Fruit fly (Drosophila melanogaster) whole organism, embryonic: ENCODE data around the gene Trf.
A peak's percentile ranks its signal among the peaks of the same experiment; 100 is the strongest.

Experiments
- CG11247 ChIP-seq: fragments of 200-800 bp; sonication (Bioruptor generic); IDR thresholded peaks from 2 replicates; pipeline ENCODE4 v1.3.6; 2022; ENCODE audit warnings: missing biosample characterization, missing genetic modification characterization
- CG11398 ChIP-seq: fragments of 200-800 bp; sonication (Bioruptor generic); optimal IDR thresholded peaks from 2 replicates; lab custom pipeline; 2016; ENCODE audit warnings: missing biosample characterization, missing genetic modification characterization
- CG12299 ChIP-seq: fragments of 200-800 bp; sonication (Bioruptor generic); optimal IDR thresholded peaks from 2 replicates; lab custom pipeline; 2018; ENCODE audit warnings: missing biosample characterization, mild to moderate bottlenecking, missing genetic modification characterization
- CG12391 ChIP-seq: fragments of 200-800 bp; sonication (Bioruptor generic); optimal IDR thresholded peaks from 3 replicates; lab custom pipeline; 2018; ENCODE audit warnings: missing biosample characterization, mild to moderate bottlenecking, missing genetic modification characterization, moderate library complexity
- CG13287 ChIP-seq: fragments of 200-800 bp; sonication (Bioruptor generic); IDR thresholded peaks from 2 replicates; pipeline ENCODE4 v1.3.6; 2022; ENCODE audit warnings: missing biosample characterization, missing genetic modification characterization; ENCODE audit not compliant: partially characterized antibody
- CG17361 ChIP-seq: fragments of 200-800 bp; sonication (Bioruptor generic); IDR thresholded peaks from 3 replicates; pipeline ENCODE4 v1.3.6; 2022; ENCODE audit warnings: missing biosample characterization, missing genetic modification characterization
- CG2116 ChIP-seq: fragments of 200-800 bp; sonication (Bioruptor generic); optimal IDR thresholded peaks from 3 replicates; lab custom pipeline; 2018; ENCODE audit warnings: missing biosample characterization, mild to moderate bottlenecking, missing genetic modification characterization
- CG30403 ChIP-seq: fragments of 200-800 bp; sonication (Bioruptor generic); optimal IDR thresholded peaks from 3 replicates; lab custom pipeline; 2016; ENCODE audit warnings: missing biosample characterization, missing genetic modification characterization
- CG3407 ChIP-seq: fragments of 200-800 bp; sonication (Bioruptor generic); optimal IDR thresholded peaks from 2 replicates; lab custom pipeline; 2018; ENCODE audit warnings: missing biosample characterization, mild to moderate bottlenecking, missing genetic modification characterization
- CG3995 ChIP-seq: fragments of 200-800 bp; sonication (Bioruptor generic); optimal IDR thresholded peaks from 3 replicates; lab custom pipeline; 2016; ENCODE audit warnings: missing biosample characterization, missing genetic modification characterization
- CG4404 ChIP-seq: fragments of 200-800 bp; sonication (Bioruptor generic); IDR thresholded peaks from 2 replicates; pipeline ENCODE4 v1.3.6; 2022; ENCODE audit warnings: missing biosample characterization, missing genetic modification characterization
- CG4617 ChIP-seq: fragments of 200-800 bp; sonication (Bioruptor generic); optimal IDR thresholded peaks from 3 replicates; lab custom pipeline; 2016; ENCODE audit warnings: missing biosample characterization, missing genetic modification characterization, borderline replicate concordance
- CG4707 ChIP-seq: fragments of 200-800 bp; sonication (Bioruptor generic); optimal IDR thresholded peaks from 2 replicates; lab custom pipeline; 2018; ENCODE audit warnings: missing biosample characterization, mild to moderate bottlenecking, missing genetic modification characterization, moderate library complexity
- CG7372 ChIP-seq: fragments of 200-800 bp; sonication (Bioruptor generic); IDR thresholded peaks from 2 replicates; pipeline ENCODE4 v1.3.6; 2022; ENCODE audit warnings: missing biosample characterization, missing genetic modification characterization
- CG7745 ChIP-seq: fragments of 200-800 bp; sonication (Bioruptor generic); optimal IDR thresholded peaks from 2 replicates; lab custom pipeline; 2018; ENCODE audit warnings: missing biosample characterization, mild to moderate bottlenecking, missing genetic modification characterization, moderate library complexity
- CG8944 ChIP-seq: fragments of 200-800 bp; sonication (Bioruptor generic); optimal IDR thresholded peaks from 3 replicates; lab custom pipeline; 2016; ENCODE audit warnings: missing biosample characterization, missing genetic modification characterization
- D19A ChIP-seq: fragments of 200-800 bp; optimal IDR thresholded peaks from 3 replicates; lab custom pipeline; 2019; ENCODE audit warnings: missing biosample characterization, mild to moderate bottlenecking, missing genetic modification characterization, moderate library complexity
- Doc2 ChIP-seq: fragments of 200-800 bp; sonication (Bioruptor generic); IDR thresholded peaks from 2 replicates; pipeline ENCODE4 v1.3.6; 2022; ENCODE audit warnings: missing biosample characterization, missing genetic modification characterization
- Ets65A ChIP-seq: fragments of 200-800 bp; sonication (Bioruptor generic); peaks from one replicate; lab custom pipeline; 2016; ENCODE audit warnings: missing biosample characterization, missing genetic modification characterization
- Fer2 ChIP-seq: fragments of 200-800 bp; sonication (Bioruptor generic); optimal IDR thresholded peaks from 2 replicates; lab custom pipeline; 2018; ENCODE audit warnings: missing biosample characterization, mild to moderate bottlenecking, missing genetic modification characterization, moderate library complexity
- HLHmδ ChIP-seq: fragments of 200-800 bp; sonication (Bioruptor generic); optimal IDR thresholded peaks from 2 replicates; lab custom pipeline; 2018; ENCODE audit warnings: missing biosample characterization, mild to moderate bottlenecking, missing genetic modification characterization, moderate library complexity
- Hand ChIP-seq: fragments of 200-800 bp; sonication (Bioruptor generic); optimal IDR thresholded peaks from 2 replicates; lab custom pipeline; 2017; ENCODE audit warnings: mild to moderate bottlenecking, missing biosample characterization, missing genetic modification reagents, missing genetic modification characterization
- Lpt ChIP-seq: fragments of >200 bp; optimal IDR thresholded peaks from 2 replicates; lab custom pipeline; 2018; ENCODE audit warnings: missing biosample characterization, missing genetic modification characterization
- Opbp ChIP-seq: fragments of 200-800 bp; sonication (Bioruptor generic); IDR thresholded peaks from 3 replicates; pipeline ENCODE4 v1.3.6; 2022; ENCODE audit warnings: missing biosample characterization, missing genetic modification characterization; ENCODE audit not compliant: partially characterized antibody
- Optix ChIP-seq: fragments of 200-800 bp; sonication (Bioruptor generic); IDR thresholded peaks from 3 replicates; pipeline ENCODE4 v1.3.6; 2022; ENCODE audit warnings: missing biosample characterization, missing genetic modification characterization
- Scr ChIP-seq: fragments of 200-800 bp; sonication (Bioruptor generic); IDR thresholded peaks from 2 replicates; pipeline ENCODE4 v1.3.6; 2022; ENCODE audit warnings: missing biosample characterization, missing genetic modification characterization; ENCODE audit not compliant: partially characterized antibody
- Side ChIP-seq: fragments of 200-800 bp; sonication (Bioruptor generic); optimal IDR thresholded peaks from 2 replicates; lab custom pipeline; 2016; ENCODE audit warnings: missing biosample characterization, missing genetic modification characterization
- Six4 ChIP-seq: fragments of 200-800 bp; sonication (Bioruptor generic); optimal IDR thresholded peaks from 2 replicates; lab custom pipeline; 2016; ENCODE audit warnings: missing biosample characterization, missing genetic modification characterization
- Spps ChIP-seq: fragments of 200-800 bp; sonication (Bioruptor generic); optimal IDR thresholded peaks from 2 replicates; lab custom pipeline; 2018; ENCODE audit warnings: missing biosample characterization, mild to moderate bottlenecking, missing genetic modification characterization
- TFAM ChIP-seq: fragments of 200-800 bp; sonication (Bioruptor generic); optimal IDR thresholded peaks from 2 replicates; lab custom pipeline; 2017; ENCODE audit warnings: missing biosample characterization, missing genetic modification characterization, inconsistent platforms
- ase ChIP-seq: fragments of 200-800 bp; sonication (Bioruptor generic); IDR thresholded peaks from 3 replicates; pipeline ENCODE4 v1.3.6; 2022; ENCODE audit warnings: missing biosample characterization, missing genetic modification characterization
- bbx ChIP-seq: fragments of 200-800 bp; sonication (Bioruptor generic); IDR thresholded peaks from 2 replicates; pipeline ENCODE4 v1.3.6; 2022; ENCODE audit warnings: missing biosample characterization, missing genetic modification characterization; ENCODE audit not compliant: partially characterized antibody
- chm ChIP-seq: fragments of 200-800 bp; sonication (Bioruptor generic); IDR thresholded peaks from 2 replicates; pipeline ENCODE4 v1.3.6; 2022; ENCODE audit warnings: missing biosample characterization, missing genetic modification characterization
- dan ChIP-seq: fragments of 200-800 bp; sonication (Bioruptor generic); IDR thresholded peaks from 2 replicates; pipeline ENCODE4 v1.3.6; 2022; ENCODE audit warnings: missing biosample characterization, missing genetic modification characterization
- dati ChIP-seq: fragments of 200-800 bp; sonication (Bioruptor generic); IDR thresholded peaks from 2 replicates; pipeline ENCODE4 v1.3.6; 2022; ENCODE audit warnings: missing biosample characterization, missing genetic modification characterization
- fu2 ChIP-seq: fragments of 200-800 bp; sonication (Bioruptor generic); optimal IDR thresholded peaks from 2 replicates; lab custom pipeline; 2016; ENCODE audit warnings: missing biosample characterization, missing genetic modification characterization
- gsb ChIP-seq: fragments of 200-800 bp; sonication (Bioruptor generic); IDR thresholded peaks from 2 replicates; pipeline ENCODE4 v1.3.6; 2022; ENCODE audit warnings: missing biosample characterization, missing genetic modification characterization
- hb ChIP-seq: fragments of 200-800 bp; sonication (Bioruptor generic); IDR thresholded peaks from 3 replicates; pipeline ENCODE4 v1.3.6; 2022; ENCODE audit warnings: missing biosample characterization, missing genetic modification characterization; ENCODE audit not compliant: partially characterized antibody
- hbn ChIP-seq: fragments of 200-800 bp; sonication (Bioruptor generic); IDR thresholded peaks from 2 replicates; pipeline ENCODE4 v1.3.6; 2022; ENCODE audit warnings: missing biosample characterization, missing genetic modification characterization; ENCODE audit not compliant: partially characterized antibody
- hth ChIP-seq: fragments of >200 bp; optimal IDR thresholded peaks from 2 replicates; lab custom pipeline; 2017; ENCODE audit warnings: inconsistent platforms
- ind ChIP-seq: fragments of 200-800 bp; sonication (Bioruptor generic); optimal IDR thresholded peaks from 3 replicates; lab custom pipeline; 2016; ENCODE audit warnings: missing biosample characterization, missing genetic modification characterization
- lmd ChIP-seq: fragments of 200-800 bp; sonication (Bioruptor generic); IDR thresholded peaks from 2 replicates; pipeline ENCODE4 v1.3.6; 2022; ENCODE audit warnings: missing biosample characterization, missing genetic modification characterization
- lov ChIP-seq, 2 experiments: fragments of 200-800 bp in 1 of 2; fragments of >200 bp in 1 of 2; sonication (Bioruptor generic) in 1 of 2; IDR thresholded peaks in 1 of 2; optimal IDR thresholded peaks in 1 of 2; 2 replicates in 1 of 2; 3 replicates in 1 of 2; pipeline versions ENCODE4 v1.3.6 to Lab custom; 2017 to 2022; ENCODE audit warnings: missing biosample characterization in 1 of 2, missing genetic modification characterization in 1 of 2
- mld ChIP-seq: fragments of 200-800 bp; sonication (Bioruptor generic); IDR thresholded peaks from 3 replicates; pipeline ENCODE4 v1.3.6; 2022; ENCODE audit warnings: missing biosample characterization, missing genetic modification characterization; ENCODE audit not compliant: partially characterized antibody
- onecut ChIP-seq: fragments of 200-800 bp; sonication (Bioruptor generic); IDR thresholded peaks from 2 replicates; pipeline ENCODE4 v1.3.6; 2022; ENCODE audit warnings: missing biosample characterization, missing genetic modification characterization
- otp ChIP-seq: fragments of 200-800 bp; sonication (Bioruptor generic); IDR thresholded peaks from 3 replicates; pipeline ENCODE4, ENCODE4 v1.3.6; 2022; ENCODE audit warnings: missing biosample characterization, missing genetic modification characterization
- p53 ChIP-seq: fragments of 200-800 bp; sonication (Bioruptor generic); optimal IDR thresholded peaks from 2 replicates; lab custom pipeline; 2016; ENCODE audit warnings: missing biosample characterization, missing genetic modification characterization
- pum ChIP-seq: fragments of 200-800 bp; sonication (Bioruptor generic); optimal IDR thresholded peaks from 2 replicates; lab custom pipeline; 2016; ENCODE audit warnings: missing biosample characterization, missing genetic modification characterization
- ranshi ChIP-seq: fragments of 200-800 bp; sonication (Bioruptor generic); IDR thresholded peaks from 2 replicates; pipeline ENCODE4 v1.3.6; 2022; ENCODE audit warnings: missing biosample characterization, missing genetic modification characterization
- shn ChIP-seq: fragments of 200-800 bp; sonication (Bioruptor generic); optimal IDR thresholded peaks from 3 replicates; lab custom pipeline; 2016; ENCODE audit warnings: missing biosample characterization, missing genetic modification characterization
- tll ChIP-seq, 2 experiments: fragments of 200-800 bp in 1 of 2; fragments of >200 bp in 1 of 2; sonication (Bioruptor generic) in 1 of 2; optimal IDR thresholded peaks; 2 replicates each; lab custom pipeline; 2017 to 2019; ENCODE audit warnings: missing biosample characterization in 2 of 2, missing genetic modification characterization in 2 of 2, mild to moderate bottlenecking in 1 of 2, moderate library complexity in 1 of 2
- tx ChIP-seq: fragments of 200-800 bp; sonication (Bioruptor generic); optimal IDR thresholded peaks from 2 replicates; lab custom pipeline; 2016; ENCODE audit warnings: missing biosample characterization, missing genetic modification characterization

The Trf gene

DNA sequence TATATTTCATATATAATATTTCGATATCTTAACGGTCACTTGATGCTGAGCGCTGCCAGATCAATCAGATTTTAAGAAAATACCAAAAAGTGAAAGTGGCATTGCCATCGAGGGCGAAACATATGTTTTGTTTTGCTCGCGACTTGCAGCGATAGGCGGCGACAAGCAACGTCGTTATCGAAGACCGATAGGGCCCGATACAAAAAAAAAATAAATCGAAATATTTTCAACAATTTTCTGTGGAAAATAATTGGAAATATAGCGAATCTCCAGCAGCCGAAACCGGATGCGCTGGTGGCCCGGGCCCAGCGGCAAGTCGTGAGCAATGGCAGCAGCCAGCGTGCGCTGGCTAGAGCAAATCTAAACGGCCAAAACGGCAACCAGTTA, 29.4 kb upstream of the Trf start, which contains the start of gene Megf8 (continued):
- no peak for TF ChIP-seq CG12299 (tag; lab: Kevin White, UChicago)
- TF ChIP-seq CG7745 (tag; lab: Kevin White, UChicago): no peak
- no peak for TF ChIP-seq Doc2
- no peak for TF ChIP-seq Lpt
- no peak for TF ChIP-seq otp
- TF ChIP-seq ranshi (GFP tag; lab: Robert Waterston, UW): no peak
- TF ChIP-seq CG17361 (GFP tag; lab: Robert Waterston, UW): no peak
- no peak for TF ChIP-seq CG2116 (GFP tag; lab: Kevin White, UChicago)
- TF ChIP-seq hb (GFP tag; lab: Robert Waterston, UW): no peak; the same call in 1 of the 3 replicates
- TF ChIP-seq CG4707 (GFP tag; lab: Kevin White, UChicago): no peak
- TF ChIP-seq pum: no peak
- TF ChIP-seq CG4617 (GFP tag; lab: Kevin White, UChicago): peak; percentile 35
- no peak for TF ChIP-seq Ets65A (GFP tag; lab: Kevin White, UChicago)
- peak; percentile 47; the same call in 1 of the 3 replicates for TF ChIP-seq mld
- TF ChIP-seq CG13287 (GFP tag; lab: Robert Waterston, UW): peak; percentile 60
- no peak for TF ChIP-seq Hand (GFP tag; lab: Kevin White, UChicago)
- TF ChIP-seq chm (GFP tag; lab: Robert Waterston, UW): no peak
- TF ChIP-seq gsb (GFP tag; lab: Robert Waterston, UW): no peak
- TF ChIP-seq dati: no peak
- TF ChIP-seq p53 (GFP tag; lab: Kevin White, UChicago): no peak
- no peak for TF ChIP-seq Spps (tag; lab: Kevin White, UChicago)
- no peak for TF ChIP-seq ase (GFP tag; lab: Robert Waterston, UW)
- TF ChIP-seq dan (GFP tag; lab: Robert Waterston, UW): no peak
- no peak for TF ChIP-seq TFAM (GFP tag; lab: Kevin White, UChicago)
- no peak for TF ChIP-seq CG3407 (GFP tag; lab: Kevin White, UChicago)
- TF ChIP-seq Optix: no peak
- TF ChIP-seq lov (optimal IDR thresholded peaks at IDR 0.05; lab: Kevin White, UChicago): no peak
- no peak for TF ChIP-seq lov (GFP tag; IDR thresholded peaks at IDR 0.05; lab: Robert Waterston, UW)
- TF ChIP-seq onecut: no peak
- TF ChIP-seq tx (GFP tag; lab: Kevin White, UChicago): no peak
- no peak for TF ChIP-seq Side (GFP tag; lab: Kevin White, UChicago)
- no peak for TF ChIP-seq CG3995 (GFP tag; lab: Kevin White, UChicago)
- TF ChIP-seq shn (GFP tag; lab: Kevin White, UChicago): no peak
- no peak for TF ChIP-seq Six4 (GFP tag; lab: Kevin White, UChicago)
- TF ChIP-seq Fer2 (tag; lab: Kevin White, UChicago): no peak
- no peak for TF ChIP-seq lmd (GFP tag; lab: Robert Waterston, UW)
- no peak for TF ChIP-seq hth (lab: Kevin White, UChicago)
- no peak for TF ChIP-seq CG11398 (GFP tag; lab: Kevin White, UChicago)
- TF ChIP-seq HLHmδ (GFP tag; lab: Kevin White, UChicago): no peak
- TF ChIP-seq CG11247 (GFP tag; lab: Robert Waterston, UW): no peak
- no peak for TF ChIP-seq CG4404 (GFP tag; lab: Robert Waterston, UW)
- TF ChIP-seq Scr (GFP tag; lab: Robert Waterston, UW): peak; percentile 12; the same call in 1 of the 2 replicates
- TF ChIP-seq D19A (tag; lab: Kevin White, UChicago): no peak
- no peak for TF ChIP-seq CG30403 (GFP tag; lab: Kevin White, UChicago)
- no peak for TF ChIP-seq CG12391 (tag; lab: Kevin White, UChicago)
- TF ChIP-seq CG8944 (GFP tag; lab: Kevin White, UChicago): no peak
- peak; percentile 82 for TF ChIP-seq bbx (GFP tag; lab: Robert Waterston, UW)
- peak; percentile 78; the same call in 2 of the 3 replicates for TF ChIP-seq Opbp
- TF ChIP-seq CG7372: no peak
- no peak for TF ChIP-seq ind (GFP tag; lab: Kevin White, UChicago)
- peak; percentile 55 for TF ChIP-seq hbn
- TF ChIP-seq tll (GFP tag; optimal IDR thresholded peaks at IDR 0.05; lab: Kevin White, UChicago): no peak
- TF ChIP-seq fu2 (GFP tag; lab: Kevin White, UChicago): no peak
